Worm (Caenorhabditis elegans) whole organism, mixed stage, embryonic: Measurements from ENCODE around the gene alg-1.

Experiments
- ceh-39 ChIP-seq: fragments of 150-350 bp; optimal IDR thresholded peaks from 2 replicates; lab custom pipeline; 2014; ENCODE audit warnings: missing biosample characterization, missing genetic modification characterization
- elt-1 ChIP-seq: sonication (generic microtip); optimal IDR thresholded peaks from 2 replicates; lab custom pipeline; 2017; ENCODE audit warnings: missing genetic modification characterization, mild to moderate bottlenecking, missing compliant biosample characterization, antibody characterized with exemption, moderate library complexity, borderline replicate concordance; ENCODE audit not compliant: insufficient read depth
- lsy-2 ChIP-seq: fragments of 150-350 bp; optimal IDR thresholded peaks from 2 replicates; lab custom pipeline; 2014; ENCODE audit warnings: missing biosample characterization, missing genetic modification characterization
- mab-5 ChIP-seq: fragments of 150-350 bp; optimal IDR thresholded peaks from 2 replicates; lab custom pipeline; 2014; ENCODE audit warnings: missing biosample characterization, missing genetic modification characterization
- mep-1 ChIP-seq: fragments of 150-350 bp; optimal IDR thresholded peaks from 2 replicates; lab custom pipeline; 2017; ENCODE audit warnings: missing biosample characterization, missing genetic modification reagents, missing genetic modification characterization, inconsistent platforms
- pha-4 ChIP-seq: fragments of 150-350 bp; optimal IDR thresholded peaks from 2 replicates; lab custom pipeline; 2018; ENCODE audit warnings: missing biosample characterization, missing genetic modification reagents, missing genetic modification characterization
- unc-62 ChIP-seq: fragments of 150-350 bp; optimal IDR thresholded peaks from 2 replicates; lab custom pipeline; 2014; ENCODE audit warnings: missing biosample characterization, missing genetic modification reagents, missing genetic modification characterization

DNA sequence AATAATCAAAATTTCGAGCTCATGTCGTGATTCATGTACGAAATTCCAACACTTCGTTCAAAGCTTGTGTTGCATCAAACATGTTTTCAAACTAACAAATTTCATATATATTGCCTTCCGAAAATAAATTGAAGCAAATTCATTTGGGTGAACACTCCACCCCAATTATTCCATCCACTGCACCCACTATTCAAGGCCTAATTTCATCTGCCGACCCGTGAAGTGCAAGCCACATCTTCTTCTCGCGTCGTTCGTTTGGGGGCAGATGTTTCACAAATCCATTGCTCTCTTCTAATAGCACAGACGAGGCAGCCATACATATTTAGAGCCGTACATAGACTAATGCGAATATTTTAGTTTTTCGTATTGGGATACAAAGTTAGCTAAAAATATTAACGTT lies 4.7 kb upstream of the alg-1 start:
- no peak for TF ChIP-seq ceh-39
- no peak for TF ChIP-seq unc-62 (GFP tag; lab: Kevin White, UChicago)
- peak; percentile 9 for TF ChIP-seq mep-1 (tag; lab: Kevin White, UChicago)
- no peak for TF ChIP-seq lsy-2 (tag; lab: Kevin White, UChicago)
- TF ChIP-seq mab-5 (tag; lab: Kevin White, UChicago), result no peak
- no peak for TF ChIP-seq elt-1 (tag; lab: Kevin White, UChicago)
- TF ChIP-seq pha-4 (tag; lab: Kevin White, UChicago), result no peak
